Worm (Caenorhabditis elegans) whole organism, L3 larva: ENCODE data around the gene col-17.
A peak's percentile ranks its signal among the peaks of the same experiment; 100 is the strongest.

Experiments
- aly-2 ChIP-seq: fragments of 150-350 bp; optimal IDR thresholded peaks from 2 replicates; lab custom pipeline; 2014; ENCODE audit warnings: missing biosample characterization, missing genetic modification characterization
- ama-1 ChIP-seq: fragments of 150-350 bp; optimal IDR thresholded peaks from 2 replicates; lab custom pipeline; 2018
- ceh-82 ChIP-seq: fragments of 150-350 bp; optimal IDR thresholded peaks from 2 replicates; lab custom pipeline; 2014; ENCODE audit warnings: missing biosample characterization, missing genetic modification characterization
- egl-27 ChIP-seq: sonication (generic microtip); optimal IDR thresholded peaks from 4 replicates; lab custom pipeline; 2017; ENCODE audit warnings: missing biosample characterization, missing genetic modification reagents, missing genetic modification characterization
- jun-1 ChIP-seq: fragments of 150-350 bp; optimal IDR thresholded peaks from 2 replicates; lab custom pipeline; 2014; ENCODE audit warnings: missing biosample characterization, missing genetic modification reagents, missing genetic modification characterization
- nhr-23 ChIP-seq: fragments of 150-350 bp; optimal IDR thresholded peaks from 2 replicates; lab custom pipeline; 2014; ENCODE audit warnings: missing biosample characterization, missing genetic modification reagents, missing genetic modification characterization
- nhr-77 ChIP-seq: fragments of 150-350 bp; optimal IDR thresholded peaks from 2 replicates; lab custom pipeline; 2014; ENCODE audit warnings: missing biosample characterization, missing genetic modification characterization
- skn-1 ChIP-seq: fragments of 150-350 bp; optimal IDR thresholded peaks from 2 replicates; lab custom pipeline; 2014; ENCODE audit warnings: missing biosample characterization, missing genetic modification characterization

ce11 chrII:4891012-4891775 is 23.8 kb upstream of the col-17 start, which contains the start of gene gst-9:
- TF ChIP-seq ceh-82 (tag; lab: Kevin White, UChicago) (no peak), aly-2 (tag; lab: Kevin White, UChicago) (no peak), ama-1 (lab: Kevin White, UChicago) (peak; percentile 89), skn-1 (tag; lab: Kevin White, UChicago) (no peak), nhr-77 (tag; lab: Kevin White, UChicago) (no peak), egl-27 (tag; lab: Kevin White, UChicago) (no peak), nhr-23 (no peak), jun-1 (no peak)
